Worm (Caenorhabditis elegans): ENCODE measurements around the gene ZK1307.8.

Gene ZK1307.8

ce11 chrII:9624110-9624695, at the start of gene ZK1307.8, which contains the start of gene dnj-20:
Gene ZK1307.8 (plus strand): TSS chrII:9624613.
Gene dnj-20 (minus strand): TSS chrII:9624176.
- no peak for TF ChIP-seq flt-1 (GFP tag; IDR thresholded peaks at IDR 0.05)
- no peak for TF ChIP-seq cog-1 (tag; optimal IDR thresholded peaks at IDR 0.05)
- no peak for TF ChIP-seq ztf-23 (GFP tag; IDR thresholded peaks at IDR 0.05)
- no peak for TF ChIP-seq ref-1 (GFP tag; conservative IDR thresholded peaks at IDR 0.05)
- no peak for TF ChIP-seq klf-2 (GFP tag; conservative IDR thresholded peaks at IDR 0.05)
- no peak for TF ChIP-seq tab-1 (GFP tag; IDR thresholded peaks at IDR 0.05)
- no peak for TF ChIP-seq T22C8.4 (GFP tag; IDR thresholded peaks at IDR 0.05)
- no peak for TF ChIP-seq ztf-29 (GFP tag; IDR thresholded peaks at IDR 0.05)
- TF ChIP-seq med-1 (GFP tag; optimal IDR thresholded peaks at IDR 0.05; ENCODE audit: insufficient read depth), result no peak

ce11 chrII:9575670-9576069, 48.7 kb upstream of the ZK1307.8 start, which contains the start of gene exc-7:
Gene exc-7 (plus strand): TSS chrII:9575970.
- TF ChIP-seq tab-1 (GFP tag; IDR thresholded peaks at IDR 0.05) (no peak), klf-2 (GFP tag; conservative IDR thresholded peaks at IDR 0.05) (no peak), med-1 (GFP tag; optimal IDR thresholded peaks at IDR 0.05; ENCODE audit: insufficient read depth) (no peak), ztf-23 (GFP tag; IDR thresholded peaks at IDR 0.05) (no peak), T22C8.4 (GFP tag; IDR thresholded peaks at IDR 0.05) (no peak), flt-1 (GFP tag; IDR thresholded peaks at IDR 0.05) (no peak), cog-1 (tag; optimal IDR thresholded peaks at IDR 0.05) (no peak), ztf-29 (GFP tag; IDR thresholded peaks at IDR 0.05) (no peak), ref-1 (GFP tag; conservative IDR thresholded peaks at IDR 0.05) (no peak)

ce11 chrII:9576707-9577106, 47.7 kb upstream of the ZK1307.8 start:
- no peak for TF ChIP-seq ref-1 (GFP tag; conservative IDR thresholded peaks at IDR 0.05)
- no peak for TF ChIP-seq med-1 (GFP tag; optimal IDR thresholded peaks at IDR 0.05; ENCODE audit: insufficient read depth)
- TF ChIP-seq cog-1 (tag; optimal IDR thresholded peaks at IDR 0.05), result no peak
- no peak for TF ChIP-seq T22C8.4 (GFP tag; IDR thresholded peaks at IDR 0.05)
- TF ChIP-seq ztf-29 (GFP tag; IDR thresholded peaks at IDR 0.05), result no peak
- no peak for TF ChIP-seq flt-1 (GFP tag; IDR thresholded peaks at IDR 0.05)
- TF ChIP-seq klf-2 (GFP tag; conservative IDR thresholded peaks at IDR 0.05), result no peak
- TF ChIP-seq tab-1 (GFP tag; IDR thresholded peaks at IDR 0.05), result no peak
- no peak for TF ChIP-seq ztf-23 (GFP tag; IDR thresholded peaks at IDR 0.05)

- TF ChIP-seq tab-1 (GFP tag; IDR thresholded peaks at IDR 0.05) (no peak), klf-2 (GFP tag; conservative IDR thresholded peaks at IDR 0.05) (no peak), cog-1 (tag; optimal IDR thresholded peaks at IDR 0.05) (no peak), ztf-23 (GFP tag; IDR thresholded peaks at IDR 0.05) (no peak), ref-1 (GFP tag; conservative IDR thresholded peaks at IDR 0.05) (no peak), med-1 (GFP tag; optimal IDR thresholded peaks at IDR 0.05; ENCODE audit: insufficient read depth) (no peak), T22C8.4 (GFP tag; IDR thresholded peaks at IDR 0.05) (no peak), flt-1 (GFP tag; IDR thresholded peaks at IDR 0.05) (no peak), ztf-29 (GFP tag; IDR thresholded peaks at IDR 0.05) (no peak)
Observed at ce11 chrII:9577630-9578029, 46.8 kb upstream of the ZK1307.8 start.

ce11 chrII:9583461-9583860, 41.0 kb upstream of the ZK1307.8 start, which contains the start of gene wee-1.1:
Gene wee-1.1 (minus strand): TSS chrII:9583561.
- TF ChIP-seq ztf-29 (GFP tag; IDR thresholded peaks at IDR 0.05) (no peak), med-1 (GFP tag; optimal IDR thresholded peaks at IDR 0.05; ENCODE audit: insufficient read depth) (no peak), klf-2 (GFP tag; conservative IDR thresholded peaks at IDR 0.05) (no peak), T22C8.4 (GFP tag; IDR thresholded peaks at IDR 0.05) (no peak), ref-1 (GFP tag; conservative IDR thresholded peaks at IDR 0.05) (no peak)

ce11 chrII:9586734-9587209, 37.6 kb upstream of the ZK1307.8 start, which contains the start of gene ugt-58:
Gene ugt-58 (minus strand): TSS chrII:9586784.
- no peak for TF ChIP-seq ztf-29 (GFP tag; IDR thresholded peaks at IDR 0.05)
- TF ChIP-seq ztf-23 (GFP tag; IDR thresholded peaks at IDR 0.05), result no peak
- no peak for TF ChIP-seq med-1 (GFP tag; optimal IDR thresholded peaks at IDR 0.05; ENCODE audit: insufficient read depth)
- no peak for TF ChIP-seq klf-2 (GFP tag; conservative IDR thresholded peaks at IDR 0.05)
- TF ChIP-seq tab-1 (GFP tag; IDR thresholded peaks at IDR 0.05), result no peak
- no peak for TF ChIP-seq ref-1 (GFP tag; conservative IDR thresholded peaks at IDR 0.05)
- no peak for TF ChIP-seq cog-1 (tag; optimal IDR thresholded peaks at IDR 0.05)
- no peak for TF ChIP-seq flt-1 (GFP tag; IDR thresholded peaks at IDR 0.05)
- TF ChIP-seq T22C8.4 (GFP tag; IDR thresholded peaks at IDR 0.05), result no peak

- TF ChIP-seq med-1 (GFP tag; optimal IDR thresholded peaks at IDR 0.05; ENCODE audit: insufficient read depth) (no peak), ztf-29 (GFP tag; IDR thresholded peaks at IDR 0.05) (no peak), ztf-23 (GFP tag; IDR thresholded peaks at IDR 0.05) (no peak), ref-1 (GFP tag; conservative IDR thresholded peaks at IDR 0.05) (no peak), tab-1 (GFP tag; IDR thresholded peaks at IDR 0.05) (no peak), T22C8.4 (GFP tag; IDR thresholded peaks at IDR 0.05) (no peak), klf-2 (GFP tag; conservative IDR thresholded peaks at IDR 0.05) (no peak), cog-1 (tag; optimal IDR thresholded peaks at IDR 0.05) (no peak), flt-1 (GFP tag; IDR thresholded peaks at IDR 0.05) (no peak)
Observed at ce11 chrII:9589667-9590066, 34.7 kb upstream of the ZK1307.8 start, which contains the start of gene eral-1. Gene eral-1 (minus strand): TSS chrII:9589767.

ce11 chrII:9591071-9591470, 33.3 kb upstream of the ZK1307.8 start, which contains the start of the genes E02H1.1 and tag-124:
Gene E02H1.1 (minus strand): TSS chrII:9591164.
Gene tag-124 (plus strand): TSS chrII:9591292.
- TF ChIP-seq cog-1 (tag; optimal IDR thresholded peaks at IDR 0.05) (peak; percentile 7), flt-1 (GFP tag; IDR thresholded peaks at IDR 0.05) (peak; percentile 62), ztf-23 (GFP tag; IDR thresholded peaks at IDR 0.05) (peak; percentile 52; the same call in 1 of the 2 replicates), tab-1 (GFP tag; IDR thresholded peaks at IDR 0.05) (no peak)

- TF ChIP-seq ztf-29 (GFP tag; IDR thresholded peaks at IDR 0.05) (no peak), tab-1 (GFP tag; IDR thresholded peaks at IDR 0.05) (no peak), cog-1 (tag; optimal IDR thresholded peaks at IDR 0.05) (no peak), T22C8.4 (GFP tag; IDR thresholded peaks at IDR 0.05) (no peak), med-1 (GFP tag; optimal IDR thresholded peaks at IDR 0.05; ENCODE audit: insufficient read depth) (no peak), ref-1 (GFP tag; conservative IDR thresholded peaks at IDR 0.05) (no peak), ztf-23 (GFP tag; IDR thresholded peaks at IDR 0.05) (no peak), klf-2 (GFP tag; conservative IDR thresholded peaks at IDR 0.05) (no peak), flt-1 (GFP tag; IDR thresholded peaks at IDR 0.05) (no peak)
Observed at ce11 chrII:9592737-9593136, 31.7 kb upstream of the ZK1307.8 start, which contains the start of gene parp-2. Gene parp-2 (plus strand): TSS chrII:9593037.
